Fruit fly (Drosophila melanogaster) S2 (cell line): Measurements from ENCODE around the gene TwdlB.

Experiments
- CG8478 ChIP-seq: fragments of >200 bp; optimal IDR thresholded peaks from 2 replicates; lab custom pipeline; 2018
- CTCF ChIP-seq, 2 experiments: fragments of >200 bp; optimal IDR thresholded peaks; 2 replicates each; lab custom pipeline; 2018

TwdlB gene

dm6 chr3R:26626638-26627037 lies 3.3 kb upstream of the TwdlB start, which contains the start of gene TwdlO:
Gene TwdlO (minus strand): TSS chr3R:26626738.
- TF ChIP-seq CG8478 (lab: Kevin White, UChicago) (no peak), CTCF (optimal IDR thresholded peaks at IDR 0.05; lab: Kevin White, UChicago) (no peak)

- TF ChIP-seq CTCF (optimal IDR thresholded peaks at IDR 0.05; lab: Kevin White, UChicago) (no peak), CG8478 (lab: Kevin White, UChicago) (no peak)
These were observed 2.2 kb upstream of the TwdlB start, which contains the start of gene TwdlL for dm6 chr3R:26625552-26625951. Gene TwdlL (minus strand): TSS chr3R:26625652.

- no peak for TF ChIP-seq CG8478 (lab: Kevin White, UChicago)
- no peak for TF ChIP-seq CTCF (optimal IDR thresholded peaks at IDR 0.05; lab: Kevin White, UChicago)
These were observed 2.0 kb downstream of the TwdlB start, which contains the start of gene TwdlP for dm6 chr3R:26621314-26621813. Gene TwdlP (minus strand): TSS chr3R:26621364.

dm6 chr3R:26618818-26619217 lies 4.5 kb downstream of the TwdlB start, which contains the start of gene TwdlM:
Gene TwdlM (plus strand): TSS chr3R:26619118.
- no peak for TF ChIP-seq CTCF (optimal IDR thresholded peaks at IDR 0.05; lab: Kevin White, UChicago)
- TF ChIP-seq CG8478 (lab: Kevin White, UChicago) = no peak

dm6 chr3R:26615428-26615827 lies 7.9 kb downstream of the TwdlB start:
- TF ChIP-seq CTCF (optimal IDR thresholded peaks at IDR 0.05; lab: Kevin White, UChicago) (no peak), CG8478 (lab: Kevin White, UChicago) (no peak)

dm6 chr3R:26606498-26606897 lies 16.8 kb downstream of the TwdlB start:
- TF ChIP-seq CTCF (optimal IDR thresholded peaks at IDR 0.05; lab: Kevin White, UChicago) = no peak
- no peak for TF ChIP-seq CG8478 (lab: Kevin White, UChicago)

dm6 chr3R:26593847-26594542 lies 29.3 kb downstream of the TwdlB start:
- TF ChIP-seq CG8478 (lab: Kevin White, UChicago) (no peak), CTCF (optimal IDR thresholded peaks at IDR 0.05; lab: Kevin White, UChicago) (no peak)

- TF ChIP-seq CG8478 (lab: Kevin White, UChicago) (no peak), CTCF (optimal IDR thresholded peaks at IDR 0.05; lab: Kevin White, UChicago) (no peak)
These were observed 35.2 kb downstream of the TwdlB start for dm6 chr3R:26588158-26588584.
